Worm (Caenorhabditis elegans) whole organism, young adult: ENCODE measurements around the gene Y73F4A.3.

Experiments used
- B0336.3 ChIP-seq: fragments of 200-800 bp; sonication (Bioruptor generic); IDR thresholded peaks from 2 replicates; pipeline ENCODE4 v1.3.6; 2022; ENCODE audit warnings: missing genetic modification characterization, missing compliant biosample characterization
- C06A6.2 ChIP-seq: fragments of 200-800 bp; sonication (Bioruptor generic); conservative IDR thresholded peaks from 2 replicates; pipeline ENCODE4 v1.3.6; 2022; ENCODE audit warnings: missing genetic modification characterization, missing compliant biosample characterization
- F33H1.4 ChIP-seq: fragments of 200-800 bp; sonication (Bioruptor generic); IDR thresholded peaks from 2 replicates; pipeline ENCODE4 v1.3.6; 2022; ENCODE audit warnings: missing genetic modification reagents, missing genetic modification characterization, missing compliant biosample characterization
- F37B4.10 ChIP-seq: fragments of 200-800 bp; sonication (Bioruptor generic); IDR thresholded peaks from 2 replicates; pipeline ENCODE4 v1.3.6; 2022; ENCODE audit warnings: missing genetic modification characterization, missing compliant biosample characterization
- F55B11.4 ChIP-seq: sonication (generic microtip); optimal IDR thresholded peaks from 2 replicates; lab custom pipeline; 2016; ENCODE audit warnings: missing compliant biosample characterization, missing genetic modification characterization, borderline replicate concordance; ENCODE audit not compliant: insufficient read depth
- F57C9.4 ChIP-seq: sonication (generic microtip); optimal IDR thresholded peaks from 2 replicates; lab custom pipeline; 2017; ENCODE audit warnings: mild to moderate bottlenecking, missing genetic modification characterization, missing compliant biosample characterization
- K11D2.4 ChIP-seq: fragments of 200-800 bp; sonication (Bioruptor generic); IDR thresholded peaks from 2 replicates; pipeline ENCODE4 v1.3.6; 2022; ENCODE audit warnings: missing genetic modification reagents, missing genetic modification characterization, missing compliant biosample characterization
- T26A5.8 ChIP-seq: sonication (generic microtip); optimal IDR thresholded peaks from 2 replicates; lab custom pipeline; 2016; ENCODE audit warnings: missing genetic modification characterization, missing compliant biosample characterization
- Y67H2A.10 ChIP-seq: fragments of 200-800 bp; sonication (Bioruptor generic); conservative IDR thresholded peaks from 2 replicates; pipeline ENCODE4 v1.3.6; 2022; ENCODE audit warnings: missing genetic modification reagents, missing genetic modification characterization, missing compliant biosample characterization
- ZK185.1 ChIP-seq: sonication (generic microtip); optimal IDR thresholded peaks from 2 replicates; lab custom pipeline; 2016; ENCODE audit warnings: mild to moderate bottlenecking, missing genetic modification characterization, missing compliant biosample characterization; ENCODE audit not compliant: poor library complexity, severe bottlenecking
- aptf-2 ChIP-seq: fragments of 200-800 bp; sonication (Bioruptor generic); conservative IDR thresholded peaks from 2 replicates; pipeline ENCODE4 v1.3.6; 2022; ENCODE audit warnings: missing genetic modification reagents, missing genetic modification characterization, missing compliant biosample characterization
- atf-7 ChIP-seq: sonication (generic microtip); optimal IDR thresholded peaks from 2 replicates; lab custom pipeline; 2017; ENCODE audit warnings: mild to moderate bottlenecking, missing genetic modification characterization, missing compliant biosample characterization
- attf-5 ChIP-seq: fragments of 200-800 bp; sonication (Bioruptor generic); optimal IDR thresholded peaks from 2 replicates; lab custom pipeline; 2018; ENCODE audit warnings: mild to moderate bottlenecking, missing genetic modification characterization, missing compliant biosample characterization
- cebp-1 ChIP-seq, 2 experiments: fragments of 200-800 bp in 1 of 2; sonication (Bioruptor generic) in 1 of 2; sonication (generic microtip) in 1 of 2; IDR thresholded peaks in 1 of 2; optimal IDR thresholded peaks in 1 of 2; 2 replicates each; pipeline versions ENCODE4 v1.3.6 to Lab custom; 2017 to 2022; ENCODE audit warnings: missing compliant biosample characterization in 2 of 2, missing genetic modification characterization in 2 of 2, mild to moderate bottlenecking in 1 of 2, missing genetic modification reagents in 1 of 2, moderate library complexity in 1 of 2
- ceh-100 ChIP-seq: fragments of 200-800 bp; sonication (Bioruptor generic); IDR thresholded peaks from 2 replicates; pipeline ENCODE4 v1.3.6; 2022; ENCODE audit warnings: missing genetic modification reagents, missing genetic modification characterization, missing compliant biosample characterization
- ceh-79 ChIP-seq: sonication (generic microtip); optimal IDR thresholded peaks from 2 replicates; lab custom pipeline; 2017; ENCODE audit warnings: mild to moderate bottlenecking, missing genetic modification characterization, missing compliant biosample characterization
- ceh-91 ChIP-seq: fragments of 200-800 bp; sonication (Bioruptor generic); IDR thresholded peaks from 2 replicates; pipeline ENCODE4 v1.3.6; 2022; ENCODE audit warnings: missing genetic modification reagents, missing genetic modification characterization, missing compliant biosample characterization
- die-1 ChIP-seq: sonication (generic microtip); optimal IDR thresholded peaks from 2 replicates; lab custom pipeline; 2016; ENCODE audit warnings: missing genotype, mild to moderate bottlenecking, missing genetic modification characterization, missing compliant biosample characterization
- dox-1 ChIP-seq: fragments of 200-800 bp; sonication (Bioruptor generic); IDR thresholded peaks from 2 replicates; pipeline ENCODE4 v1.3.6; 2022; ENCODE audit warnings: missing genetic modification reagents, missing genetic modification characterization, missing compliant biosample characterization
- dpl-1 ChIP-seq: fragments of 150-350 bp; optimal IDR thresholded peaks from 2 replicates; lab custom pipeline; 2014; ENCODE audit warnings: missing biosample characterization, missing genetic modification reagents, missing genetic modification characterization
- ekl-4 ChIP-seq: fragments of 200-800 bp; sonication (Bioruptor generic); IDR thresholded peaks from 2 replicates; pipeline ENCODE4 v1.3.6; 2022; ENCODE audit warnings: missing genetic modification reagents, missing genetic modification characterization, missing compliant biosample characterization
- him-1 ChIP-seq: sonication (generic microtip); optimal IDR thresholded peaks from 2 replicates; lab custom pipeline; 2016; ENCODE audit warnings: missing genotype, missing genetic modification reagents, missing genetic modification characterization, missing compliant biosample characterization
- hlh-12 ChIP-seq: sonication (generic microtip); optimal IDR thresholded peaks from 2 replicates; lab custom pipeline; 2016; ENCODE audit warnings: missing genetic modification characterization, missing compliant biosample characterization
- madf-10 ChIP-seq: sonication (generic microtip); optimal IDR thresholded peaks from 2 replicates; lab custom pipeline; 2016; ENCODE audit warnings: mild to moderate bottlenecking, missing genetic modification characterization, missing compliant biosample characterization
- madf-3 ChIP-seq: fragments of 200-800 bp; sonication (Bioruptor generic); IDR thresholded peaks from 2 replicates; pipeline ENCODE4 v1.3.6; 2022; ENCODE audit warnings: missing genetic modification reagents, missing genetic modification characterization, missing compliant biosample characterization
- madf-8 ChIP-seq: fragments of 200-800 bp; sonication (Bioruptor generic); conservative IDR thresholded peaks from 2 replicates; pipeline ENCODE4 v1.3.6; 2022; ENCODE audit warnings: missing genetic modification reagents, missing genetic modification characterization, missing compliant biosample characterization
- nfyb-1 ChIP-seq: fragments of 200-800 bp; sonication (Bioruptor generic); IDR thresholded peaks from 2 replicates; pipeline ENCODE4 v1.3.6; 2022; ENCODE audit warnings: missing genetic modification reagents, missing genetic modification characterization, missing compliant biosample characterization
- nhr-120 ChIP-seq: fragments of 200-800 bp; sonication (Bioruptor generic); IDR thresholded peaks from 2 replicates; pipeline ENCODE4 v1.3.6; 2022; ENCODE audit warnings: missing genetic modification characterization, missing compliant biosample characterization
- nhr-27 ChIP-seq: fragments of 200-800 bp; sonication (Bioruptor generic); optimal IDR thresholded peaks from 2 replicates; lab custom pipeline; 2018; ENCODE audit warnings: mild to moderate bottlenecking, missing genetic modification characterization, moderate library complexity, missing compliant biosample characterization
- nhr-80 ChIP-seq: sonication (generic microtip); optimal IDR thresholded peaks from 2 replicates; lab custom pipeline; 2016; ENCODE audit warnings: missing genetic modification characterization, missing compliant biosample characterization
- pha-4 ChIP-seq: fragments of 150-350 bp; sonication (generic microtip); optimal IDR thresholded peaks from 2 replicates; lab custom pipeline; 2014; ENCODE audit warnings: missing biosample characterization, missing genetic modification reagents, missing genetic modification characterization
- rcor-1 ChIP-seq: fragments of 200-800 bp; sonication (Bioruptor generic); IDR thresholded peaks from 2 replicates; pipeline ENCODE4 v1.3.6; 2022; ENCODE audit warnings: missing genetic modification reagents, missing genetic modification characterization, missing compliant biosample characterization
- snpc-1.3 ChIP-seq: sonication (generic microtip); optimal IDR thresholded peaks from 2 replicates; lab custom pipeline; 2017; ENCODE audit warnings: missing genetic modification characterization, mild to moderate bottlenecking, missing compliant biosample characterization, antibody characterized with exemption, moderate library complexity, missing genotype, missing genetic modification reagents; ENCODE audit not compliant: insufficient read depth
- snpc-4 ChIP-seq, 5 experiments: fragments of 150-350 bp in 1 of 5; sonication (generic microtip) in 4 of 5; optimal IDR thresholded peaks; 2 replicates each; lab custom pipeline; 2014 to 2018; ENCODE audit warnings: missing genetic modification characterization in 5 of 5, missing biosample characterization in 3 of 5, antibody characterized with exemption in 2 of 5, mild to moderate bottlenecking in 2 of 5, missing compliant biosample characterization in 2 of 5, missing genotype in 2 of 5, moderate library complexity in 2 of 5, missing genetic modification reagents in 1 of 5
- somi-1 ChIP-seq: fragments of 200-800 bp; sonication (Bioruptor generic); optimal IDR thresholded peaks from 2 replicates; lab custom pipeline; 2018; ENCODE audit warnings: mild to moderate bottlenecking, missing genetic modification characterization, missing compliant biosample characterization
- tbp1 ChIP-seq: fragments of 200-800 bp; sonication (Bioruptor generic); optimal IDR thresholded peaks from 2 replicates; lab custom pipeline; 2018; ENCODE audit warnings: mild to moderate bottlenecking, missing genetic modification characterization, missing compliant biosample characterization
- tlf-1 ChIP-seq: fragments of 200-800 bp; sonication (Bioruptor generic); optimal IDR thresholded peaks from 2 replicates; lab custom pipeline; 2018; ENCODE audit warnings: mild to moderate bottlenecking, missing genetic modification characterization, missing compliant biosample characterization
- ztf-18 ChIP-seq: sonication (generic microtip); optimal IDR thresholded peaks from 2 replicates; lab custom pipeline; 2016; ENCODE audit warnings: missing genotype, mild to moderate bottlenecking, missing genetic modification characterization, missing compliant biosample characterization

Gene Y73F4A.3

DNA sequence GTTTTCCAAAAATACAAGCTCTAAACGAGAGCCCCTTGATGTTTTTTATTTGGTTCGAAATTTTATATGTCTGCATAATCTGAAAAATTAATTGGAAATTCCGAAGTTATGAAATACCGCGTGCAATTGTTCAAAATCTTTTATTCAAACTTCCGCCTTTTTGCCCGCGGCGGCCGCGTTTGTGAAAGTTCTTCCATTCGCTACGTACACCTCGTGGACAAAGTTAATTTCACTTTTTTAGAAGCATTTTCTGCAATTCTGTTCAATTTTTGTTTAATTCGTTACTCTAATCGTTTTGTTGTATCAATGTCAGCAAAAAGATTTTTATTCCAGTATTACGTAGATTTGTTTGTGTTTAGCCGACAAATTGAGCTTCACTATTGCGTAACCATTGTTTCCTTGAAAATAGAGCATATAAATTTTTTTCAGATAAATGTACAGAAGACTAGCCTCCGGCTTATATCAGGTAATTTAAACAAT, 34.0 kb upstream of the Y73F4A.3 start, which contains the start of gene mppb-1 (continued):
- TF ChIP-seq madf-3: 0 out of 2 replicates have a peak, but pooled peaks have one; percentile 60
- peak; percentile 80 for TF ChIP-seq cebp-1 (GFP tag; IDR thresholded peaks at IDR 0.05; lab: Robert Waterston, UW)
- TF ChIP-seq cebp-1 (tag; optimal IDR thresholded peaks at IDR 0.05; lab: Kevin White, UChicago): peak; percentile 89
- TF ChIP-seq Y67H2A.10 (GFP tag; lab: Robert Waterston, UW): peak; percentile 13; the same call in 1 of the 2 replicates
- TF ChIP-seq pha-4 (tag; lab: Kevin White, UChicago): no peak
- TF ChIP-seq nfyb-1 (GFP tag; lab: Robert Waterston, UW): 0 out of 2 replicates have a peak, but pooled peaks have one; percentile 39
- peak; percentile 51 for TF ChIP-seq ekl-4
- peak; percentile 40 for TF ChIP-seq attf-5 (GFP tag; lab: Kevin White, UChicago)
- no peak for TF ChIP-seq him-1
- no peak for TF ChIP-seq somi-1 (GFP tag; lab: Kevin White, UChicago)
- peak; percentile 83 for TF ChIP-seq madf-10 (tag; lab: Kevin White, UChicago)
- no peak for TF ChIP-seq ztf-18 (tag; lab: Kevin White, UChicago)
- TF ChIP-seq F33H1.4: peak; percentile 58
- no peak for TF ChIP-seq die-1 (tag; lab: Kevin White, UChicago)
- TF ChIP-seq nhr-120 (GFP tag; lab: Robert Waterston, UW): no peak
- TF ChIP-seq dpl-1: peak; percentile 82
- TF ChIP-seq C06A6.2: no peak
- TF ChIP-seq madf-8 (GFP tag; lab: Robert Waterston, UW): peak; percentile 40; the same call in 1 of the 2 replicates
- peak; percentile 60 for TF ChIP-seq rcor-1
- peak; percentile 58 for TF ChIP-seq tbp1 (GFP tag; lab: Kevin White, UChicago)
- peak; percentile 74 for TF ChIP-seq dox-1
- no peak for TF ChIP-seq T26A5.8 (tag; lab: Kevin White, UChicago)
- TF ChIP-seq snpc-4 (GFP tag; optimal IDR thresholded peaks at IDR 0.05; lab: Kevin White, UChicago): peak; percentile 2
- TF ChIP-seq snpc-4 (tag; optimal IDR thresholded peaks at IDR 0.05; lab: Kevin White, UChicago): peak; percentile 8 to 52 (median 36)
- TF ChIP-seq F57C9.4 (tag; lab: Kevin White, UChicago): no peak
- TF ChIP-seq atf-7 (tag; lab: Kevin White, UChicago): peak; percentile 28
- TF ChIP-seq ceh-100 (GFP tag; lab: Robert Waterston, UW): peak; percentile 50; the same call in 1 of the 2 replicates
- TF ChIP-seq aptf-2 (GFP tag; lab: Robert Waterston, UW): peak; percentile 82
- peak; percentile 67 for TF ChIP-seq K11D2.4 (GFP tag; lab: Robert Waterston, UW)
- no peak for TF ChIP-seq tlf-1 (GFP tag; lab: Kevin White, UChicago)
- no peak for TF ChIP-seq F37B4.10 (GFP tag; lab: Robert Waterston, UW)

DNA sequence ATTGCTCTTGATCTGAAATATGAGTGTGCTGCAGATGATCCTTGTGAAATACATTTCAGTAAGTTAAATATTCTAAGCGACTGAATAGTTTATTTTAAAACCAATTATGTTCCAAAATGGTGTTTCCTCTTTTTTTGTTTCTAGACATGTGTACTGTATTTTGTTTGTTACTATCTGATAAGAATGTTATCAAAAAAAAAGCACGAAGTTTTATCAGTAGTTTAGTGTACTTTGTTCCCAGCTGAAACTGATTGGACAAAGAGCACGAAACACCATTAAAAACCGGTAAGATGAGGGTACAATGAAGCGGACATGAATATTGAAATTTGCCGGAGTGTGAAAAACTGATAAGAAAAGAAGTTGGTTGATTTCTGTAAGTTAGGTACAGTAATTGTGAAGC, 29.9 kb upstream of the Y73F4A.3 start:
- TF ChIP-seq nhr-80 (peak; percentile 47), ZK185.1 (tag; lab: Kevin White, UChicago) (no peak)

DNA sequence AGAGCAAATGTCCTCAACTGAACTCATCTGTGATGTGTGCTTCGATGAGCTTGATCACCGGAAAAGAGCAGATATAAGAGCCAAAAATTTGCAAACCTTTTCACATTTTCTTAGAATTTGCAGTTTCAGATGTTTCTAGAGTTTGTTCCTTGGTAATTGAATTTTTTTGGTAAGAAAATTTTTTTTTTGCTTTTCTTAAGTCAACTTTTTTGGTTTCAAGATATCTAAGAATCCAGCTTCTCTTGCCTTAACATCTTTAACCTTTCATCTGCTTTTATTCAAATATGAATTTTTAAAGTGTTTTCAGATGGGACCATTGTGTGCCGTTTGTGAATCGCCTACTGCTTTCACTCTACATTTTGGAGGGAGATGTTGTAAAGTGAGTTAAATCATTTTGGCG, 29.4 kb upstream of the Y73F4A.3 start, which contains the start of gene nhr-11:
Gene nhr-11, plus strand, starts transcription at position 301 of the 400 bp plus-strand sequence.
- TF ChIP-seq ceh-79: no peak
- TF ChIP-seq F55B11.4 (tag; lab: Kevin White, UChicago): no peak
- no peak for TF ChIP-seq hlh-12 (tag; lab: Kevin White, UChicago)
- no peak for TF ChIP-seq nhr-27
- no peak for TF ChIP-seq ceh-91 (GFP tag; lab: Robert Waterston, UW)
- no peak for TF ChIP-seq B0336.3 (GFP tag; lab: Robert Waterston, UW)
- no peak for TF ChIP-seq snpc-1.3 (tag; lab: Kevin White, UChicago)
- TF ChIP-seq ztf-18 (tag; lab: Kevin White, UChicago): no peak
- no peak for TF ChIP-seq madf-8 (GFP tag; lab: Robert Waterston, UW)
- TF ChIP-seq, all 124 proteins: peak for 0
